Worm (Caenorhabditis elegans): Measurements from ENCODE around the gene mab-5.
A peak's percentile ranks its signal among the peaks of the same experiment; 100 is the strongest.

The mab-5 gene

DNA sequence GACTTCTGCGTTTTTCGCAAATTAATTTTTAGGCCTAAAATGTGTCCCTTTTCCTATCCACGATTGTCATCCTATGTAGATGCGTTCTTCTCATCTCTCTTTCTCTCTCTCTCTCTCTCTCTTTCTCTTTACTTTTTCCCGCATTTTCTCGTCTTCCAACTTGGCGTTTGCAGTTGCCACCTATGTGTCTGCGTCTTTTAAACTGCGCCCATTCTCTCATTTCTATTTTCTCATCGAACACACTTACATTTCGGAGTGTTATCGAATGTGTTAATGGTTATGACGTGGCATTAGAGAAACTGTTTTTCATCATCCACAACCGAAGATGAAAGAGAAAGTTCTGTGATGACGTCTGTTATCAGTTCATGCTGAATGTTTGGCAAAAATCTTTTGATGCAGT is 54.8 kb downstream of the mab-5 start (continued):
- TF ChIP-seq pha-4 (GFP tag; IDR thresholded peaks at IDR 0.05) (no peak), pha-4 (tag; optimal IDR thresholded peaks at IDR 0.05) (no peak), D1046.2 (GFP tag; IDR thresholded peaks at IDR 0.05) (no peak), mdl-1 (tag; optimal IDR thresholded peaks at IDR 0.05) (peak in 1 of 2 experiments; percentile 25), madf-9 (GFP tag; conservative IDR thresholded peaks at IDR 0.05) (0 out of 2 replicates have a peak, but pooled peaks have one; percentile 15), duxl-1 (tag; optimal IDR thresholded peaks at IDR 0.05; ENCODE audit: poor library complexity) (no peak), F37D6.2 (tag; optimal IDR thresholded peaks at IDR 0.05) (no peak), nhr-237 (tag; optimal IDR thresholded peaks at IDR 0.05) (no peak), snpc-1.2 (GFP tag; IDR thresholded peaks at IDR 0.05) (no peak), dmd-8 (GFP tag; IDR thresholded peaks at IDR 0.05) (no peak), rbr-2 (tag; optimal IDR thresholded peaks at IDR 0.05) (no peak), ceh-44 (GFP tag; IDR thresholded peaks at IDR 0.05) (no peak), lin-38 (GFP tag; IDR thresholded peaks at IDR 0.05) (peak; percentile 20; the same call in 1 of the 2 replicates), mxl-2 (GFP tag; conservative IDR thresholded peaks at IDR 0.05) (no peak), arid-1 (GFP tag; conservative IDR thresholded peaks at IDR 0.05) (no peak), ctbp-1 (GFP tag; IDR thresholded peaks at IDR 0.05) (no peak), attf-4 (tag; optimal IDR thresholded peaks at IDR 0.05) (no peak), lim-7 (GFP tag; IDR thresholded peaks at IDR 0.05) (no peak), ceh-62 (tag; optimal IDR thresholded peaks at IDR 0.05) (no peak), T20F7.1 (GFP tag; optimal IDR thresholded peaks at IDR 0.05) (peak; percentile 73), hif-1 (tag; optimal IDR thresholded peaks at IDR 0.05) (no peak), zfp-2 (tag; optimal IDR thresholded peaks at IDR 0.05) (no peak), daf-16 (GFP tag; optimal IDR thresholded peaks at IDR 0.05) (peak in 1 of 2 experiments; percentile 9), daf-16 (tag; optimal IDR thresholded peaks at IDR 0.05) (peak; percentile 75), nhr-111 (GFP tag; optimal IDR thresholded peaks at IDR 0.05) (no peak)
